Worm (Caenorhabditis elegans) whole organism, L4/young adult: ENCODE data around the gene C15H9.11.

Experiments used
- W03F9.2 ChIP-seq: fragments of 150-350 bp; optimal IDR thresholded peaks from 2 replicates; lab custom pipeline; 2014; ENCODE audit warnings: missing biosample characterization, missing genetic modification characterization
- him-1 ChIP-seq: sonication (generic microtip); optimal IDR thresholded peaks from 2 replicates; lab custom pipeline; 2016; ENCODE audit warnings: missing genotype, missing genetic modification reagents, missing genetic modification characterization, missing compliant biosample characterization

DNA sequence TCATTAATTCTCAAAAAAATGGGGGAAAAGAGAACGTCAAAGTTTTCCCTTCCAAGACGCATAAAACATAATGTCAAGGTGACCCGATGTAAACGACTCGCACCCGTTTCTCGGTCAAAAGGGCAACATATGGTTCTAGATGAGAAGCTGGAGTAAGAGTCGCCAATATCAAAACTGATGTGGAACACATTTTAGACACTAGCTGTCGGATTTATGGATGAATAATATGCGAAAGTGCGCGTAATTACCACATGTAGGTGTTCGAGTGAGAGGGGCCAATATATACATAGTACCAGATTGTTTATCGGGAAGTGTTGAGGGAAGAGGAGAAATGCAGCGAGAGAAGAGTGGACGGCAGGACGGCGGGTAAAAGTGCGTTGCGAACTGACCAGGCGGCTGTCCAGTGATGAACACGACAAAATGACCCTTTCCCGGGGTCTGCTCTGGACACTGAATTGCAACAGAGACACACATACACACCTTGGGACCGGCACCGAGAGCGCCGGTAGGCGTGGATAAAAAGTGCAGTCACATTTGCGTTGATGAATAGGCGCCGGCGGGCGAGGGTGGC, 47.8 kb upstream of the C15H9.11 start:
- TF ChIP-seq him-1 (tag; lab: Kevin White, UChicago) (no peak), W03F9.2 (tag; lab: Kevin White, UChicago) (no peak)
